Fruit fly (Drosophila melanogaster) whole organism, embryonic: Measurements from ENCODE around the gene sage.

Source experiments
- Abd-B ChIP-seq: fragments of 200-800 bp; sonication (Bioruptor generic); optimal IDR thresholded peaks from 2 replicates; lab custom pipeline; 2018; ENCODE audit warnings: missing biosample characterization, mild to moderate bottlenecking, missing genetic modification characterization, moderate library complexity
- Antp ChIP-seq: fragments of 200-800 bp; sonication (Bioruptor generic); optimal IDR thresholded peaks from 3 replicates; lab custom pipeline; 2016; ENCODE audit warnings: missing biosample characterization, missing genetic modification characterization
- Atf-2 ChIP-seq: fragments of 200-800 bp; sonication (Bioruptor generic); optimal IDR thresholded peaks from 2 replicates; lab custom pipeline; 2016; ENCODE audit warnings: missing biosample characterization, missing genetic modification characterization
- BEAF-32 ChIP-seq: fragments of 200-800 bp; sonication (Bioruptor generic); optimal IDR thresholded peaks from 3 replicates; lab custom pipeline; 2017; ENCODE audit warnings: missing biosample characterization, missing genetic modification characterization, mild to moderate bottlenecking, moderate library complexity, missing genetic modification reagents
- CG11560 ChIP-seq: fragments of 200-800 bp; sonication (Bioruptor generic); IDR thresholded peaks from 3 replicates; pipeline ENCODE4 v1.3.6; 2022; ENCODE audit warnings: missing biosample characterization, missing genetic modification characterization
- CG1233 ChIP-seq: fragments of 200-800 bp; sonication (Bioruptor generic); optimal IDR thresholded peaks from 4 replicates; lab custom pipeline; 2018; ENCODE audit warnings: missing biosample characterization, mild to moderate bottlenecking, missing genetic modification characterization
- CG12744 ChIP-seq: fragments of 200-800 bp; sonication (Bioruptor generic); optimal IDR thresholded peaks from 2 replicates; lab custom pipeline; 2016; ENCODE audit warnings: missing biosample characterization, missing genetic modification characterization
- CG13287 ChIP-seq: fragments of 200-800 bp; sonication (Bioruptor generic); IDR thresholded peaks from 2 replicates; pipeline ENCODE4 v1.3.6; 2022; ENCODE audit warnings: missing biosample characterization, missing genetic modification characterization; ENCODE audit not compliant: partially characterized antibody
- CG14441 ChIP-seq: fragments of 200-800 bp; sonication (Bioruptor generic); IDR thresholded peaks from 2 replicates; pipeline ENCODE4 v1.3.6; 2022; ENCODE audit warnings: missing biosample characterization, missing genetic modification characterization
- CG15514 ChIP-seq: fragments of 200-800 bp; sonication (Bioruptor generic); optimal IDR thresholded peaks from 3 replicates; lab custom pipeline; 2017; ENCODE audit warnings: missing biosample characterization, missing genetic modification characterization, mild to moderate bottlenecking, moderate library complexity, missing genetic modification reagents
- CG15696 ChIP-seq: fragments of 200-800 bp; sonication (Bioruptor generic); optimal IDR thresholded peaks from 2 replicates; lab custom pipeline; 2019; ENCODE audit warnings: missing biosample characterization, mild to moderate bottlenecking, missing genetic modification characterization, moderate library complexity
- CG1603 ChIP-seq: fragments of 200-800 bp; sonication (Bioruptor generic); optimal IDR thresholded peaks from 2 replicates; lab custom pipeline; 2019; ENCODE audit warnings: missing biosample characterization, mild to moderate bottlenecking, missing genetic modification characterization, moderate library complexity
- CG17359 ChIP-seq: fragments of 200-800 bp; sonication (Bioruptor generic); optimal IDR thresholded peaks from 3 replicates; lab custom pipeline; 2018; ENCODE audit warnings: missing biosample characterization, mild to moderate bottlenecking, missing genetic modification characterization, moderate library complexity
- CG1792 ChIP-seq: fragments of 200-800 bp; sonication (Bioruptor generic); optimal IDR thresholded peaks from 2 replicates; lab custom pipeline; 2016; ENCODE audit warnings: missing biosample characterization, missing genetic modification characterization
- CG1832 ChIP-seq: fragments of 200-800 bp; sonication (Bioruptor generic); optimal IDR thresholded peaks from 2 replicates; lab custom pipeline; 2017; ENCODE audit warnings: missing biosample characterization, mild to moderate bottlenecking, missing genetic modification characterization, inconsistent platforms
- CG2129 ChIP-seq: fragments of 200-800 bp; sonication (Bioruptor generic); IDR thresholded peaks from 2 replicates; pipeline ENCODE4 v1.3.6; 2022; ENCODE audit warnings: missing biosample characterization, missing genetic modification characterization; ENCODE audit not compliant: partially characterized antibody
- CG30020 ChIP-seq: fragments of 200-800 bp; optimal IDR thresholded peaks from 2 replicates; lab custom pipeline; 2019; ENCODE audit warnings: missing biosample characterization, mild to moderate bottlenecking, missing genetic modification characterization, moderate library complexity
- CG30403 ChIP-seq: fragments of 200-800 bp; sonication (Bioruptor generic); optimal IDR thresholded peaks from 3 replicates; lab custom pipeline; 2016; ENCODE audit warnings: missing biosample characterization, missing genetic modification characterization
- CG3065 ChIP-seq: fragments of 200-800 bp; sonication (Bioruptor generic); optimal IDR thresholded peaks from 2 replicates; lab custom pipeline; 2016; ENCODE audit warnings: missing biosample characterization, missing genetic modification characterization
- CG32772 ChIP-seq: fragments of 200-800 bp; sonication (Bioruptor generic); IDR thresholded peaks from 2 replicates; pipeline ENCODE4 v1.3.6; 2022; ENCODE audit warnings: missing biosample characterization, missing genetic modification characterization
- CG6272 ChIP-seq: fragments of 200-800 bp; sonication (Bioruptor generic); IDR thresholded peaks from 2 replicates; pipeline ENCODE4 v1.3.6; 2022; ENCODE audit warnings: missing biosample characterization, missing genetic modification characterization
- CG9215 ChIP-seq: fragments of 200-800 bp; sonication (Bioruptor generic); IDR thresholded peaks from 2 replicates; pipeline ENCODE4 v1.3.6; 2022; ENCODE audit warnings: missing biosample characterization, missing genetic modification characterization
- Dip3 ChIP-seq: fragments of 200-800 bp; sonication (Bioruptor generic); optimal IDR thresholded peaks from 3 replicates; lab custom pipeline; 2016; ENCODE audit warnings: missing biosample characterization, missing genetic modification characterization
- Dp ChIP-seq: fragments of 200-800 bp; sonication (Bioruptor generic); optimal IDR thresholded peaks from 2 replicates; lab custom pipeline; 2018; ENCODE audit warnings: missing biosample characterization, mild to moderate bottlenecking, missing genetic modification characterization, moderate library complexity
- HLH4C ChIP-seq: fragments of 200-800 bp; sonication (Bioruptor generic); IDR thresholded peaks from 3 replicates; pipeline ENCODE4 v1.3.6; 2022; ENCODE audit warnings: missing biosample characterization, missing genetic modification characterization; ENCODE audit not compliant: partially characterized antibody
- NFAT ChIP-seq: fragments of 200-800 bp; sonication (Bioruptor generic); IDR thresholded peaks from 2 replicates; pipeline ENCODE4 v1.3.6; 2022; ENCODE audit warnings: missing biosample characterization, missing genetic modification characterization
- Poxn ChIP-seq: fragments of 200-800 bp; sonication (Bioruptor generic); IDR thresholded peaks from 2 replicates; pipeline ENCODE4 v1.3.6; 2022; ENCODE audit warnings: missing biosample characterization, missing genetic modification characterization
- Six4 ChIP-seq: fragments of 200-800 bp; sonication (Bioruptor generic); optimal IDR thresholded peaks from 2 replicates; lab custom pipeline; 2016; ENCODE audit warnings: missing biosample characterization, missing genetic modification characterization
- Stat92E ChIP-seq, 3 experiments: fragments of >200 bp in 2 of 3; fragments of 200-800 bp in 1 of 3; sonication (Bioruptor generic) in 1 of 3; optimal IDR thresholded peaks; 2 replicates each; lab custom pipeline; 2017 to 2019; ENCODE audit warnings: missing biosample characterization in 3 of 3, missing genetic modification characterization in 3 of 3, mild to moderate bottlenecking in 1 of 3, moderate library complexity in 1 of 3
- Trl ChIP-seq, 3 experiments: fragments of >200 bp in 2 of 3; fragments of 200-800 bp in 1 of 3; sonication (Bioruptor generic) in 1 of 3; optimal IDR thresholded peaks; 2 replicates in 1 of 3; 3 replicates in 2 of 3; lab custom pipeline; 2016 to 2017; ENCODE audit warnings: missing biosample characterization in 1 of 3, missing genetic modification characterization in 1 of 3
- Xrp1 ChIP-seq: fragments of 200-800 bp; sonication (Bioruptor generic); IDR thresholded peaks from 2 replicates; pipeline ENCODE4 v1.3.6; 2022; ENCODE audit warnings: missing biosample characterization, missing genetic modification characterization
- cg ChIP-seq: fragments of 200-800 bp; sonication (Bioruptor generic); optimal IDR thresholded peaks from 3 replicates; lab custom pipeline; 2019; ENCODE audit warnings: missing biosample characterization, mild to moderate bottlenecking, missing genetic modification characterization, moderate library complexity
- cwo ChIP-seq: fragments of 200-800 bp; sonication (Bioruptor generic); optimal IDR thresholded peaks from 3 replicates; lab custom pipeline; 2017; ENCODE audit warnings: missing biosample characterization, missing genetic modification characterization, mild to moderate bottlenecking, moderate library complexity, missing genetic modification reagents
- exex ChIP-seq: fragments of 200-800 bp; sonication (Bioruptor generic); optimal IDR thresholded peaks from 4 replicates; lab custom pipeline; 2018; ENCODE audit warnings: missing biosample characterization, mild to moderate bottlenecking, missing genetic modification characterization, moderate library complexity
- fd102C ChIP-seq: fragments of 200-800 bp; sonication (Bioruptor generic); optimal IDR thresholded peaks from 2 replicates; lab custom pipeline; 2018; ENCODE audit warnings: missing biosample characterization, mild to moderate bottlenecking, missing genetic modification characterization, moderate library complexity
- fd64A ChIP-seq: fragments of 200-800 bp; sonication (Bioruptor generic); optimal IDR thresholded peaks from 3 replicates; lab custom pipeline; 2018; ENCODE audit warnings: missing biosample characterization, mild to moderate bottlenecking, missing genetic modification characterization
- kah ChIP-seq: fragments of 200-800 bp; sonication (Bioruptor generic); optimal IDR thresholded peaks from 2 replicates; lab custom pipeline; 2018; ENCODE audit warnings: missing biosample characterization, mild to moderate bottlenecking, missing genetic modification characterization
- maf-S ChIP-seq: fragments of 200-800 bp; sonication (Bioruptor generic); optimal IDR thresholded peaks from 2 replicates; lab custom pipeline; 2016; ENCODE audit warnings: missing biosample characterization, missing genetic modification characterization
- pan ChIP-seq, 4 experiments: fragments of >200 bp in 3 of 4; fragments of 200-800 bp in 1 of 4; sonication (Bioruptor generic) in 1 of 4; optimal IDR thresholded peaks in 3 of 4; IDR thresholded peaks in 1 of 4; 2 replicates each; pipeline versions ENCODE4 v1.3.6 to Lab custom; 2017 to 2022; ENCODE audit warnings: missing biosample characterization in 2 of 4, missing genetic modification characterization in 2 of 4, mixed read lengths in 1 of 4
- pfk ChIP-seq: fragments of 200-800 bp; sonication (Bioruptor generic); optimal IDR thresholded peaks from 2 replicates; lab custom pipeline; 2018; ENCODE audit warnings: missing biosample characterization, mild to moderate bottlenecking, missing genetic modification characterization, moderate library complexity
- phol ChIP-seq: fragments of 200-800 bp; sonication (Bioruptor generic); optimal IDR thresholded peaks from 3 replicates; lab custom pipeline; 2018; ENCODE audit warnings: missing biosample characterization, mild to moderate bottlenecking, missing genetic modification characterization, moderate library complexity
- pros ChIP-seq: fragments of 200-800 bp; sonication (Bioruptor generic); optimal IDR thresholded peaks from 3 replicates; lab custom pipeline; 2019; ENCODE audit warnings: missing biosample characterization, mild to moderate bottlenecking, missing genetic modification characterization, moderate library complexity
- sd ChIP-seq: fragments of 200-800 bp; sonication (Bioruptor generic); optimal IDR thresholded peaks from 3 replicates; lab custom pipeline; 2018; ENCODE audit warnings: missing biosample characterization, mild to moderate bottlenecking, missing genetic modification characterization, moderate library complexity
- so ChIP-seq: fragments of 200-800 bp; sonication (Bioruptor generic); IDR thresholded peaks from 3 replicates; pipeline ENCODE4 v1.3.6; 2022; ENCODE audit warnings: missing biosample characterization, missing genetic modification characterization
- tap ChIP-seq: fragments of 200-800 bp; optimal IDR thresholded peaks from 3 replicates; lab custom pipeline; 2019; ENCODE audit warnings: missing biosample characterization, mild to moderate bottlenecking, missing genetic modification characterization, moderate library complexity
- unpg ChIP-seq: fragments of 200-800 bp; sonication (Bioruptor generic); optimal IDR thresholded peaks from 3 replicates; lab custom pipeline; 2018; ENCODE audit warnings: missing biosample characterization, mild to moderate bottlenecking, missing genetic modification characterization, moderate library complexity
- usp ChIP-seq: fragments of >200 bp; optimal IDR thresholded peaks from 2 replicates; lab custom pipeline; 2017; ENCODE audit warnings: missing biosample characterization, missing genetic modification characterization
- vvl ChIP-seq: fragments of 200-800 bp; sonication (Bioruptor generic); IDR thresholded peaks from 2 replicates; pipeline ENCODE4 v1.3.6; 2022; ENCODE audit warnings: missing biosample characterization, missing genetic modification characterization
- zfh2 ChIP-seq: fragments of 200-800 bp; sonication (Bioruptor generic); optimal IDR thresholded peaks from 2 replicates; lab custom pipeline; 2016; ENCODE audit warnings: missing biosample characterization, missing genetic modification characterization

sage gene

dm6 chr3R:9239941-9240400 is 24.0 kb downstream of the sage start (continued):
- no peak for TF ChIP-seq cwo (GFP tag; lab: Kevin White, UChicago)
- no peak for TF ChIP-seq CG1792 (GFP tag; lab: Kevin White, UChicago)
- TF ChIP-seq Dip3 (GFP tag; lab: Kevin White, UChicago): no peak
- peak; percentile 91 for TF ChIP-seq CG13287
- TF ChIP-seq sd (tag; lab: Kevin White, UChicago): no peak
- TF ChIP-seq fd64A (GFP tag; lab: Kevin White, UChicago): no peak
- no peak for TF ChIP-seq CG1832 (GFP tag; lab: Kevin White, UChicago)
- TF ChIP-seq Dp: peak; percentile 80
- no peak for TF ChIP-seq CG17359 (tag; lab: Kevin White, UChicago)
- TF ChIP-seq exex: no peak
- TF ChIP-seq BEAF-32 (GFP tag; lab: Kevin White, UChicago): peak; percentile 81
- TF ChIP-seq Atf-2 (GFP tag; lab: Kevin White, UChicago): no peak
- peak; percentile 88 for TF ChIP-seq HLH4C (GFP tag; lab: Robert Waterston, UW)
- no peak for TF ChIP-seq pfk (GFP tag; lab: Kevin White, UChicago)
- no peak for TF ChIP-seq CG14441 (GFP tag; lab: Robert Waterston, UW)
- TF ChIP-seq CG15514 (GFP tag; lab: Kevin White, UChicago): peak; percentile 55
- no peak for TF ChIP-seq maf-S (GFP tag; lab: Kevin White, UChicago)
- no peak for TF ChIP-seq Antp
- no peak for TF ChIP-seq NFAT (GFP tag; lab: Robert Waterston, UW)
- no peak for TF ChIP-seq Six4 (GFP tag; lab: Kevin White, UChicago)
- TF ChIP-seq CG6272 (GFP tag; lab: Robert Waterston, UW): no peak
- TF ChIP-seq vvl (GFP tag; lab: Robert Waterston, UW): no peak
- no peak for TF ChIP-seq Poxn (GFP tag; lab: Robert Waterston, UW)
- TF ChIP-seq pros (GFP tag; lab: Kevin White, UChicago): no peak
- TF ChIP-seq zfh2 (GFP tag; lab: Kevin White, UChicago): no peak
- no peak for TF ChIP-seq usp (GFP tag; lab: Kevin White, UChicago)
- no peak for TF ChIP-seq kah (GFP tag; lab: Kevin White, UChicago)
- peak; percentile 66 for TF ChIP-seq CG2129
- peak; percentile 59 for TF ChIP-seq CG1603
- peak; percentile 13 for TF ChIP-seq CG30403 (GFP tag; lab: Kevin White, UChicago)
- no peak for TF ChIP-seq fd102C
- TF ChIP-seq Xrp1 (GFP tag; lab: Robert Waterston, UW): no peak
- TF ChIP-seq Trl (optimal IDR thresholded peaks at IDR 0.05; lab: Kevin White, UChicago): peak; percentile 61 to 75
- TF ChIP-seq Trl (GFP tag; optimal IDR thresholded peaks at IDR 0.05; lab: Kevin White, UChicago): no peak
- peak in 1 of 3 experiments; percentile 66 for TF ChIP-seq Stat92E (GFP tag; optimal IDR thresholded peaks at IDR 0.05; lab: Kevin White, UChicago)
- no peak for TF ChIP-seq Abd-B
- no peak for TF ChIP-seq CG12744 (GFP tag; lab: Kevin White, UChicago)
- TF ChIP-seq pan (optimal IDR thresholded peaks at IDR 0.05; lab: Kevin White, UChicago): no peak
- no peak for TF ChIP-seq pan (GFP tag; optimal IDR thresholded peaks at IDR 0.05 in 1 of 2, IDR thresholded peaks at IDR 0.05 in 1 of 2)

- peak; percentile 67 for TF ChIP-seq CG30020 (tag; lab: Kevin White, UChicago)
- peak; percentile 39 for TF ChIP-seq CG15696
- no peak for TF ChIP-seq so (GFP tag; lab: Robert Waterston, UW)
- TF ChIP-seq phol: peak; percentile 59
- peak; percentile 61 for TF ChIP-seq tap (tag; lab: Kevin White, UChicago)
- no peak for TF ChIP-seq CG1233 (GFP tag; lab: Kevin White, UChicago)
- peak; percentile 95 for TF ChIP-seq cg (GFP tag; lab: Kevin White, UChicago)
- TF ChIP-seq CG32772 (GFP tag; lab: Robert Waterston, UW): no peak; the same call in 1 of the 2 replicates
- no peak for TF ChIP-seq CG9215 (GFP tag; lab: Robert Waterston, UW)
- TF ChIP-seq unpg (GFP tag; lab: Kevin White, UChicago): peak; percentile 38
- no peak for TF ChIP-seq CG11560 (tag; lab: Robert Waterston, UW)
- TF ChIP-seq CG3065 (GFP tag; lab: Kevin White, UChicago): no peak
Observed at dm6 chr3R:9237268-9238091, 26.5 kb downstream of the sage start, which contains the start of gene pum. pum (minus strand) TSS chr3R:9237682.
